Fruit fly (Drosophila melanogaster): ENCODE results near the gene Nup93-2.

The Nup93-2 gene

dm6 chr3R:14898280-14898756 lies at the start of gene Nup93-2, which contains the start of gene CG3817 (continued):
- TF ChIP-seq fd3F (GFP tag; optimal IDR thresholded peaks at IDR 0.05) (peak; percentile 19), hbn (GFP tag; IDR thresholded peaks at IDR 0.05; ENCODE audit: partially characterized antibody) (no peak), slp2 (GFP tag; optimal IDR thresholded peaks at IDR 0.05) (no peak), fru (optimal IDR thresholded peaks at IDR 0.05) (no peak), CoRest (tag; optimal IDR thresholded peaks at IDR 0.05) (peak; percentile 44), Neu2 (GFP tag; optimal IDR thresholded peaks at IDR 0.05; ENCODE audit: borderline replicate concordance) (no peak), CG9215 (GFP tag; IDR thresholded peaks at IDR 0.05) (peak; percentile 51; the same call in 1 of the 2 replicates), ab (GFP tag; optimal IDR thresholded peaks at IDR 0.05) (no peak), CG18619 (GFP tag; optimal IDR thresholded peaks at IDR 0.05) (peak; percentile 40), lilli (GFP tag; optimal IDR thresholded peaks at IDR 0.05) (peak; percentile 40), chn (GFP tag; optimal IDR thresholded peaks at IDR 0.05) (peak; percentile 13), CG7556 (GFP tag; optimal IDR thresholded peaks at IDR 0.05) (peak; percentile 56), lmd (GFP tag; IDR thresholded peaks at IDR 0.05) (peak; percentile 71), gcm2 (GFP tag; optimal IDR thresholded peaks at IDR 0.05) (no peak), HmgZ (tag; optimal IDR thresholded peaks at IDR 0.05) (no peak), wek (GFP tag; optimal IDR thresholded peaks at IDR 0.05) (no peak), gfzf (GFP tag; optimal IDR thresholded peaks at IDR 0.05) (peak; percentile 46), CG31441 (GFP tag; IDR thresholded peaks at IDR 0.05) (peak; percentile 77), caup (GFP tag; optimal IDR thresholded peaks at IDR 0.05; ENCODE audit: severe bottlenecking) (peak; percentile 40), Ets97D (GFP tag; optimal IDR thresholded peaks at IDR 0.05) (peak; percentile 52), klu (GFP tag; IDR thresholded peaks at IDR 0.05) (peak; percentile 86), crp (GFP tag; optimal IDR thresholded peaks at IDR 0.05) (no peak), CkIIα-i1 (GFP tag; IDR thresholded peaks at IDR 0.05) (no peak), ara (GFP tag; IDR thresholded peaks at IDR 0.05) (0 out of 2 replicates have a peak, but pooled peaks have one; percentile 50), HLHmδ (GFP tag; optimal IDR thresholded peaks at IDR 0.05) (no peak), MTF-1 (GFP tag; optimal IDR thresholded peaks at IDR 0.05; ENCODE audit: borderline replicate concordance) (no peak)

- TF ChIP-seq CG3065 (GFP tag; optimal IDR thresholded peaks at IDR 0.05) (no peak), CG15269 (tag; optimal IDR thresholded peaks at IDR 0.05) (peak; percentile 32), pros (GFP tag; optimal IDR thresholded peaks at IDR 0.05) (no peak), Mes4 (GFP tag; optimal IDR thresholded peaks at IDR 0.05) (no peak), CG10209 (GFP tag; optimal IDR thresholded peaks at IDR 0.05) (no peak), h (optimal IDR thresholded peaks at IDR 0.05) (no peak), CG1529 (GFP tag; optimal IDR thresholded peaks at IDR 0.05) (no peak), CG14050 (GFP tag; IDR thresholded peaks at IDR 0.05) (no peak), Hr78 (GFP tag; optimal IDR thresholded peaks at IDR 0.05) (no peak), Fer3 (tag; optimal IDR thresholded peaks at IDR 0.05) (peak; percentile 11), CG9817 (tag; optimal IDR thresholded peaks at IDR 0.05) (peak; percentile 18), inv (GFP tag; IDR thresholded peaks at IDR 0.05; ENCODE audit: partially characterized antibody) (no peak), D (optimal IDR thresholded peaks at IDR 0.05) (no peak), D (GFP tag; optimal IDR thresholded peaks at IDR 0.05) (no peak), lov (optimal IDR thresholded peaks at IDR 0.05) (no peak), lov (GFP tag; IDR thresholded peaks at IDR 0.05) (no peak), gcm (GFP tag; optimal IDR thresholded peaks at IDR 0.05) (no peak), tio (GFP tag; optimal IDR thresholded peaks at IDR 0.05) (peak; percentile 9), CG6654 (GFP tag; optimal IDR thresholded peaks at IDR 0.05) (no peak), CG13624 (GFP tag; optimal IDR thresholded peaks at IDR 0.05) (no peak), Six4 (GFP tag; optimal IDR thresholded peaks at IDR 0.05) (no peak), CG1024 (GFP tag; IDR thresholded peaks at IDR 0.05) (no peak), Opbp (GFP tag; IDR thresholded peaks at IDR 0.05; ENCODE audit: partially characterized antibody) (no peak), zen (tag; optimal IDR thresholded peaks at IDR 0.05) (no peak)
Observed at dm6 chr3R:14917927-14918829, 20.0 kb upstream of the Nup93-2 start, which contains the start of gene Sdr. Gene Sdr, plus strand, starts transcription at chr3R:14918628.

Measured in whole organism, embryonic.